Worm (Caenorhabditis elegans) whole organism, L4 larva: ENCODE results near the gene cat-1.

Experiments
- Y75B8A.6 ChIP-seq: fragments of 200-800 bp; sonication (Bioruptor generic); IDR thresholded peaks from 2 replicates; pipeline ENCODE4 v1.3.6; 2022; ENCODE audit warnings: missing genetic modification reagents, missing genetic modification characterization, missing compliant biosample characterization
- dmd-6 ChIP-seq: fragments of 200-800 bp; sonication (Bioruptor generic); IDR thresholded peaks from 2 replicates; pipeline ENCODE4 v1.3.6; 2022; ENCODE audit warnings: missing genetic modification reagents, missing genetic modification characterization, missing compliant biosample characterization
- fos-1 ChIP-seq: fragments of 150-350 bp; optimal IDR thresholded peaks from 2 replicates; lab custom pipeline; 2014; ENCODE audit warnings: missing biosample characterization, missing genetic modification characterization
- lir-3 ChIP-seq: sonication (generic microtip); optimal IDR thresholded peaks from 2 replicates; lab custom pipeline; 2016; ENCODE audit warnings: mild to moderate bottlenecking, missing genetic modification characterization, missing compliant biosample characterization
- spr-3 ChIP-seq: fragments of 200-800 bp; sonication (Bioruptor generic); optimal IDR thresholded peaks from 2 replicates; lab custom pipeline; 2018; ENCODE audit warnings: mild to moderate bottlenecking, missing genetic modification characterization, missing compliant biosample characterization
- ztf-11 ChIP-seq: fragments of 150-350 bp; optimal IDR thresholded peaks from 2 replicates; lab custom pipeline; 2014; ENCODE audit warnings: missing biosample characterization, missing genetic modification characterization

- no peak for TF ChIP-seq Y75B8A.6 (GFP tag; lab: Robert Waterston, UW)
- no peak for TF ChIP-seq ztf-11 (tag; lab: Kevin White, UChicago)
- TF ChIP-seq fos-1 (tag; lab: Kevin White, UChicago) = no peak
- TF ChIP-seq lir-3 = no peak
- TF ChIP-seq dmd-6 = no peak
- TF ChIP-seq spr-3 (GFP tag; lab: Kevin White, UChicago) = no peak
These were observed 11.0 kb downstream of the cat-1 start for ce11 chrX:5699555-5699954.
